Fruit fly (Drosophila melanogaster): ENCODE results near the gene CG8312.
A peak's percentile ranks its signal among the peaks of the same experiment; 100 is the strongest.

The CG8312 gene

dm6 chr3R:9625443-9625842, 34.3 kb downstream of the CG8312 start:
- TF ChIP-seq CG17801 (GFP tag; optimal IDR thresholded peaks at IDR 0.05; ENCODE audit: partially characterized antibody), result no peak

- TF ChIP-seq CG17801 (GFP tag; optimal IDR thresholded peaks at IDR 0.05; ENCODE audit: partially characterized antibody), result no peak
These were observed 35.2 kb downstream of the CG8312 start for dm6 chr3R:9626266-9626665.

- peak; percentile 77 for TF ChIP-seq CG17801 (GFP tag; optimal IDR thresholded peaks at IDR 0.05; ENCODE audit: partially characterized antibody)
These were observed 35.8 kb downstream of the CG8312 start, which contains the start of the genes CG9427 and CG8319 for dm6 chr3R:9626880-9627401. Gene CG9427, minus strand, starts transcription at chr3R:9626930. Gene CG8319, plus strand, starts transcription at chr3R:9627321.

dm6 chr3R:9628036-9628435, 36.9 kb downstream of the CG8312 start:
- no peak for TF ChIP-seq CG17801 (GFP tag; optimal IDR thresholded peaks at IDR 0.05; ENCODE audit: partially characterized antibody)

dm6 chr3R:9628607-9629006, 37.5 kb downstream of the CG8312 start:
- no peak for TF ChIP-seq CG17801 (GFP tag; optimal IDR thresholded peaks at IDR 0.05; ENCODE audit: partially characterized antibody)

dm6 chr3R:9630053-9630632, 39.0 kb downstream of the CG8312 start:
- no peak for TF ChIP-seq CG17801 (GFP tag; optimal IDR thresholded peaks at IDR 0.05; ENCODE audit: partially characterized antibody)

- TF ChIP-seq CG17801 (GFP tag; optimal IDR thresholded peaks at IDR 0.05; ENCODE audit: partially characterized antibody), result peak; percentile 73
These were observed 39.6 kb downstream of the CG8312 start, which contains the start of gene Calr for dm6 chr3R:9630633-9631095. Gene Calr, minus strand, starts transcription at chr3R:9630851.

dm6 chr3R:9631564-9631963, 40.5 kb downstream of the CG8312 start, which contains the start of gene SpdS:
Gene SpdS, plus strand, starts transcription at chr3R:9631641.
- TF ChIP-seq CG17801 (GFP tag; optimal IDR thresholded peaks at IDR 0.05; ENCODE audit: partially characterized antibody), result no peak

- no peak for TF ChIP-seq CG17801 (GFP tag; optimal IDR thresholded peaks at IDR 0.05; ENCODE audit: partially characterized antibody)
These were observed 41.2 kb downstream of the CG8312 start for dm6 chr3R:9632110-9632921.

dm6 chr3R:9637361-9637760, 46.3 kb downstream of the CG8312 start, which contains the start of gene Scm:
Gene Scm, minus strand, starts transcription at chr3R:9637611.
- peak; percentile 47 for TF ChIP-seq CG17801 (GFP tag; optimal IDR thresholded peaks at IDR 0.05; ENCODE audit: partially characterized antibody)

dm6 chr3R:9637882-9638281, 46.8 kb downstream of the CG8312 start, which contains the start of gene Dh44:
Gene Dh44, plus strand, starts transcription at chr3R:9638182.
- no peak for TF ChIP-seq CG17801 (GFP tag; optimal IDR thresholded peaks at IDR 0.05; ENCODE audit: partially characterized antibody)

- TF ChIP-seq CG17801 (GFP tag; optimal IDR thresholded peaks at IDR 0.05; ENCODE audit: partially characterized antibody), result no peak
These were observed 49.2 kb downstream of the CG8312 start for dm6 chr3R:9640313-9640712.

dm6 chr3R:9643977-9644376, 52.9 kb downstream of the CG8312 start:
- no peak for TF ChIP-seq CG17801 (GFP tag; optimal IDR thresholded peaks at IDR 0.05; ENCODE audit: partially characterized antibody)

- no peak for TF ChIP-seq CG17801 (GFP tag; optimal IDR thresholded peaks at IDR 0.05; ENCODE audit: partially characterized antibody)
These were observed 53.5 kb downstream of the CG8312 start for dm6 chr3R:9644620-9645019.

- no peak for TF ChIP-seq CG17801 (GFP tag; optimal IDR thresholded peaks at IDR 0.05; ENCODE audit: partially characterized antibody)
These were observed 55.1 kb downstream of the CG8312 start, which contains the start of gene Fst for dm6 chr3R:9646104-9646707. Gene Fst, minus strand, starts transcription at chr3R:9646154.

Measured in ovary, adult (tissue).